Fruit fly (Drosophila melanogaster) whole organism, larva: Measurements from ENCODE around the gene MAGE.

Source experiments
- noc ChIP-seq: fragments of 200-800 bp; sonication (Bioruptor generic); optimal IDR thresholded peaks from 3 replicates; lab custom pipeline; 2019; ENCODE audit warnings: missing biosample characterization, mild to moderate bottlenecking, missing genetic modification characterization, moderate library complexity

Gene MAGE

DNA sequence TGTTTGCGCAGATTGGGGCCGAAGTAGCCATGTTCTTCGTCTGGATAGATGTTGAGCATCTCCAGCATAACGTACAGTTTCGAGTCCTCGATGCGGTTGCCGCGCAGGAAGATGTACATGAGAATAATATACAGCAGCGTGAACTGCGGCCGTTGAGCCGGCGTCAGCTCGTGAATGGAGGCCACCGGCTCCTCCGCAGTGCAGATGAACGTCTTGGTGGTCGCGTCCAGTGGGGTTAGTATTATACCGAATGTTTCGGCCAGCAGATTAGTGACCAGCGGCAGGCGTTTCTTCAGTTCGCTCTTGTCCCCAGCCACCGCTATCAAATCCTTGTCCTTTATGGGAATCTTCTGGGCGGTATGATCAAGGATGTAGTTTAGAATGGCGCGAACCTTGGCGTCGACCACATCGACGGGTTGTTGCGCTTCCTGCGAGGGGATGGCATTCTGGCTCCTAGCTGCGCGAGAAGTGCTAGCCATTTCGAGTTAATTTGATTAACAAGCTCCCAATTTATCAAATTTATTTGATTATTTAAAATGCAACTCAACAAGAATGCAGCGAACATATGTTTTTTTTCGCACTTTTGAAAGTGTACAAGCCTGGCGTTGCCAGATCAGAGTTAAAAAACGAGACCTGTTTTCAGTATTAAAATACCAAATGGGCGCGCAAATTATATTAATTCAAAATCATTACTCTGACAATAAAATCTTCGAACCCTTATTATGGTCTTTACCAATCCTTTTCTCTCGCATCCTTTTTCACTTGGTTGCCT, at the start of gene MAGE:
Gene MAGE (minus strand): TSS at position 595 of the 772 bp plus-strand sequence.
- no peak for TF ChIP-seq noc (tag; lab: Kevin White, UChicago)

dm6 chr3R:7200670-7201069, 45.7 kb upstream of the MAGE start, which contains the start of gene CG14609:
TSS of gene CG14609 (plus strand) at chr3R:7200970.
- no peak for TF ChIP-seq noc (tag; lab: Kevin White, UChicago)

dm6 chr3R:7199849-7200248, 44.9 kb upstream of the MAGE start:
- TF ChIP-seq noc (tag; lab: Kevin White, UChicago) = no peak

- no peak for TF ChIP-seq noc (tag; lab: Kevin White, UChicago)
These were observed 33.7 kb upstream of the MAGE start for dm6 chr3R:7188697-7189096.

- no peak for TF ChIP-seq noc (tag; lab: Kevin White, UChicago)
These were observed 33.0 kb upstream of the MAGE start for dm6 chr3R:7187989-7188388.

DNA sequence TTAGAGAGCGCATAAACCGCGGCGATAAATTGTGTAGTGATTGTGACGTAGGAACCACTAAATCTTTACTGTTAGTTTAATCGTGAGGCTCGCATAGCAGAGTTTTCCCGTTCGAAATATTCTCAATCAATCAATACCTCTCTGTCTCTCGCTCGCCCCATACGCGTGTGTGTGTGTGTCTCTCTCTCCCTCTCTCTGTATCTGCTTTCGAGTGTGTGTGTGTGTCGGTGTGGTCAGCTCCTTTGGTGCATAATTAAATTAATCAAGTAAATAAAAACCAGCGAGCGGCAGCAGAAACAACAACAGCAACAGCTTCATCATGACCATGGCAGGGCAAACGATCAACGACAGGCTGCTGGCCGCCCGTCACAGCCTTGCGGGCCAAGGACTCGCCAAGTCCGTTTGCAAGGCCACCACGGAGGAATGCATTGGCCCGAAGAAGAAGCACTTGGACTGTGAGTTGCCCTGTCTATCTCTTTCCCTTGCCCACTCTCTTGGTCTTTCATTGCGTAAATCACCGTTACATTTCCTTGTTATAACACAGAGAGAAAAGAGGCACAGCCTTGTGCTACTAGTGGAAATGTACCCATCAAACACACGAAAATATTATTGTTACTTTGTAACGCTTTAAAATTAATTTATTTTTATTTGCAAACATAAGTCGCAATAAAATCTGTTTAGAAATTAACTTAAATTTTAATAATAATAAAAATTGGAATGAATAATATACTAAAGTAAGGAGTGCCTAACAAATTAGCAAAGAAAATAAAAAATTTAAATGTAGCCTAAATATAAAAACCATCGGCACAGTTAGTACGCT, 32.3 kb upstream of the MAGE start:
- no peak for TF ChIP-seq noc (tag; lab: Kevin White, UChicago)

- no peak for TF ChIP-seq noc (tag; lab: Kevin White, UChicago)
These were observed 31.5 kb upstream of the MAGE start, which contains the start of the genes CG10055 and lap for dm6 chr3R:7186242-7187092. TSS of gene CG10055 (minus strand) at chr3R:7186673. TSS of gene lap (plus strand) at chr3R:7186994.

DNA sequence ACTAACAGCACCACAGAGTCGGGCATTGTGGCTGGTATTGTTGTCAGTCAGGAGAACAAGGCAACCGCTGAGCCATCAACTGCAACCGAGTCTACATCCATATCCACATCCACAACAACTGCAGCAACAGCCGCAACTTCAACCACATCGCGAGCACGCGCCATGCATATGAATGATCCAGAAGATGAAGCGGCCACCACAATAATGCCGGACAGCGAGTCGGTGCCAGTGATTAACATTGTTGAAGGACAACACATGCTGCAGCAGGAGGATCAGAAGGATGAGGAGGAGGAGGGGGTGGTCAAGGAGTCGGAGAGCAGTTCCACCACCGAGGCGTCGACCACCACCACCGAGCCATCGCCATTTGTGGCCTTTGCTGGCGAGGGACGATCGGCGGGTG, 19.8 kb upstream of the MAGE start:
- TF ChIP-seq noc (tag; lab: Kevin White, UChicago) = no peak

- no peak for TF ChIP-seq noc (tag; lab: Kevin White, UChicago)
These were observed 18.0 kb upstream of the MAGE start for dm6 chr3R:7172978-7173377.

DNA sequence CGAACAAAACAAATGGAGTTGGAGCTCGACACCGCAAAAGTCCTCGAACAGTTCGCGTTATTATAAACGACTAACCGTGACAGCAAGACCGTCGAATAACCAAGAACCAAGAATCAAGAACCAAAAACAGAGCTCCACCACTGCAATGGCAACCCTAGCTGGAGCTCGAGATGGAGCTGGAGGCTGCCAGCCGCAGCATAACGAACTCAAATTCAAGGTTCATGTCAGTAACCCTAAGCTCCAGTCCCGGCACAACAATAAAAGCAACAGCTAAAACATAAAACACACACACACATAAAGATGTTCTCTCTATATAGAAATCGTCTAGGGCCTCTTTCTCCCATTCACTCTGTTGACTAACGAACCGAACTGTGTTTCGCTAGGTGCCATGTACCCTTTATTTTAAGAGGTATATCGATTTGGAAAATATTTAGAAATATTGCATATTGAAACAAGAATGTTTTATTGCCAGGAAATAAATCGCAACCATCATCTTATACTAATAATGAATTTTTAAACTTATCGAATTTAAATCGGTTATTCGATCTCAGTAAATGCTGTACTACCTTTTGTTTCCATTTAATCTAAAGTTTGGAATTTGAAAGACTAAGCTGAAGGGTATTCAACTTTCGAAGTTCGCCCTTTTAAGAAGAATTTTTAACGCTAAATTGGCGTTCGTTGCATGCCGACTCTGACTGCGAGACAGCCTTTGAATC, 16.6 kb upstream of the MAGE start:
- TF ChIP-seq noc (tag; lab: Kevin White, UChicago) = no peak

- no peak for TF ChIP-seq noc (tag; lab: Kevin White, UChicago)
These were observed 14.9 kb upstream of the MAGE start for dm6 chr3R:7169927-7170326.

DNA sequence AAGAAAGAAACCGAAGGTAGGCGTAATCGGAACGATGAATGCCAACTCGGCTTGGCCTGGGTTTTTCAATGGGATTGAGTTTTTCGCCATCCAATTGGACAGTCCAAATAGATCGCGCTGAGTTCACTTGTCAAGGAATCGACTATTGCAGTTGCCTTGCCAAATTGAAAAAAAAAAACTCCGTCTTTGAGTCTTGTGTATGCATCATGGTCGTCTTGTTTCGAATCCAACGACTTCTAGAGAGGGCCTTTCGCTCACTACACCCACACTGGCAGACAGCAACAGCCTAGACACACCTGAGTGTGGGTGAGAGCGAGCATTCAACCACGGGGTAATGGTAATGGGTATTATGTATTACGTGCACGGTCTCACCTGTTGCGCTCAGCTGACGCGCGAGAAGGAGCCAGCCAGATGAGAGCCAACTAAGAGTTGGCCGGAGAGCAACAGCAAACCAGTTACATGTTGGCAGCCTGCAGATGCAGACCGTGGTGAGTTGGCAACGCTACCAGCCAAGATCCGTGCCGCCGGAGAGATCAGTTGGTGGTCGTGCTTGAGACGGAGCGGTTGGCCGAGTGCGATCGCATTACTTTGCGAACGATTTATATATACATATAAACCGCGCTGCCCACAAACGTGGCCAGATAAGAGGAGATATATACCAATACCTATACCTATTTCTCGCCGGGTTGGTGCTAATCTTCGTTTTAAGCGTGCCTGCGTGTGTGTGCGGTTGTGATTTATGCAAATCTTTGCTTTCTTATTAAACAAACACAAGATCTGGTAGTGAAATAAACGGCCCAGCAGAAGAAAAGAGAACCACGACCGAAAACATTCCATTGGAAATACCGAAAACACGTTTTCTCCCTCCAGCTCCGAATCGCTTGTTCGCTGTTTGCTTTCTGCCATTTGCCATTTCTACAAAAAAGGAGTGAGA, 7.6 kb upstream of the MAGE start, which contains the start of gene sas:
Gene sas (plus strand): TSS at position 453 of the 934 bp plus-strand sequence.
- TF ChIP-seq noc (tag; lab: Kevin White, UChicago) = no peak

DNA sequence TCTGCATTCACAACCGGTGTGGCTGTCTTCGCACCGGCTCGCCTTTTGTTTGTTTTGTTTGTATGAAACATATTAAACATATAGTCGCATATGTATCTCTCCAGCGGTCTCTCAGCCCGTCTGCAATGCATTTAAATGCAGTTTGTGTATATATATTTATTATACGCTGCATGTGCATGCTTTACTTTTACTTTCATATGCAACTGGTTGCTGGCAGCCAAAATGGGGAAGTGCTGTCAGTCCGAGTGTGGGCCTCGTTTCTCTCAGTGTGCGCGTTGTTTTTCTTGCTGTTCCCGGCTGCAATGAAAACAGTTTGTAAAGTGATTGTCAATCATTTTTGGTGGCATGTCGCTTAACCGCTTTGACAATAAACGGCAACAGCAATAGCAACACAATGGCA, 4.6 kb upstream of the MAGE start:
- no peak for TF ChIP-seq noc (tag; lab: Kevin White, UChicago)

- TF ChIP-seq noc (tag; lab: Kevin White, UChicago) = no peak
These were observed 2.1 kb upstream of the MAGE start for dm6 chr3R:7157102-7157501.
